Worm (Caenorhabditis elegans) whole organism, L3 larva: ENCODE measurements around the gene nhr-116.

Source experiments
- daf-12 ChIP-seq: fragments of 150-350 bp; optimal IDR thresholded peaks from 2 replicates; lab custom pipeline; 2014; ENCODE audit warnings: missing biosample characterization, missing genetic modification reagents, missing genetic modification characterization
- nhr-23 ChIP-seq: fragments of 150-350 bp; optimal IDR thresholded peaks from 2 replicates; lab custom pipeline; 2014; ENCODE audit warnings: missing biosample characterization, missing genetic modification reagents, missing genetic modification characterization
- nhr-28 ChIP-seq: fragments of 150-350 bp; optimal IDR thresholded peaks from 2 replicates; lab custom pipeline; 2014; ENCODE audit warnings: missing biosample characterization, missing genetic modification characterization

DNA sequence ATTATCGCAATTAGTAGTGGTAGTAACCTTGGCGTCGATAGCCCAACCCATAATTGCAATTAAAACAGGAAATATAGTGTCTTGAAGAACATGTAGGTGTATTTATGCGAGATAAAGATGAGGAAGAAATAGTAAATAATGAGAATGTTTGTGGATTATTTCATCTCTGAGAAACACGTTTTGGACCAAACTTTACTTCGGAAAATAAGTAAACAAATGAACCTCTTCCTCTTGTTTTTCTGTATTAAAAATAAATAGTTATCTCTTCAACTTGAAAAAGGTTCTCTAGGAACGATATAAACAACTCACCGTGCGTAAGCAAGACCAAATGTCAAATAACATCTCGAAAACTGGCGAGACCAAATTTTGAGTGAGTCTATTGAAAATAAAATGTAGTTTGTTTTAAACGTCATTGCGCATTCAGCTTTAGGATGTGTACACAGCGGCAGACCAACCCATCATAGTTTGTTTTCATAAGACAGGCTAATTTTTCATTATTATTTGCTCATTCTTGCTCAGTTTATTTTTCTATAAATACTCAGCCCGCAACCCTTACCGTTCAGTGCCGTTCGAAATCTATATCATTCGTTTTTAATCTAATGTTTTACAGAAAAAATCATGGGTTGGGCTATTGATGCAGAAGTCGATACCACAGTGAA lies 29.6 kb upstream of the nhr-116 start, which contains the start of the genes F09C6.11 and F09C6.12:
- no peak for TF ChIP-seq daf-12 (tag; lab: Kevin White, UChicago)
- no peak for TF ChIP-seq nhr-28 (tag; lab: Kevin White, UChicago)
- no peak for TF ChIP-seq nhr-23 (tag; lab: Kevin White, UChicago)
